Fruit fly (Drosophila melanogaster): ENCODE results near the gene Marf.

Marf gene

DNA sequence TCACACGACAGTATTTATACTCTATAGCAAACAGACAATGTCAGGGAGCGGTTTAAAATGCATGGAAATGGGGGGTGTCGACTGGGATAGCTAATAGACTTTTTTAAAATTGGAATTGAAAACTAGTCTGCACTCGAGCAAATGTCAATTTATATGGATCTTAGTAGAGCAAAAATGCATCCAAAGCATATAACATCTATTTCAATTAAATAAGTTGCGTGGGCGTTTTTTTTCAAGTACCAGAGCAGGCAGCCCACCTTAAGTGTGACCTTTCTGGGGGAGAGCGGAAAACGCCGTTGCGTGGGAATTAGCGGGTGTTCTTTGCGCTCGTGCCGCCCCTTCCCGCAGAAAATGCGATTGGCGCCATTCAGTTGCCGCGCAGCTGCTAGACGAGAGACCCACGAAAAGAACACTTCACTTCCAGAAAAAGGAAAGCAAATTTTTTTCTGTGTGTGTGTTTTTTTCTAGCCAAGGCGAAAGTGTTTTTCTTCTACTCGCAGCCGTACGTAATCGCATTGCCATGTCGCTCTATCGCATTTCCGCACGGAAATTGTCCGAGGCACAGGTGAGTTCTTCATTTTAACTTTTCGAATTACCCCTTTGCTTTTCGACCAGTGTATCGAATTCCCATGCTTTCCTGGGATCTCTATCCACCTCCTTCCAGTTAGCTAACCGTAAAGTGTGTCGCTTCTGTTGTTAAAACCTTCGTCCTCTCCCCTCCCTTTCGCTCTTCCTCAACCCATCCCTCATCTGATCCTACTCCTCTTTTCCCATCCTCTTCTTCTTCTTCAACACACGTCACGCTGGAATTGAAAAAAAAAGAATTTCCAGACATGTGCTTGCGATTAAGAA lies 13.6 kb upstream of the Marf start (continued):
- TF ChIP-seq so (GFP tag; IDR thresholded peaks at IDR 0.05) = 0 out of 3 replicates have a peak, but pooled peaks have one; percentile 11
- TF ChIP-seq CG1832 (GFP tag; optimal IDR thresholded peaks at IDR 0.05) = no peak
- TF ChIP-seq hb (GFP tag; IDR thresholded peaks at IDR 0.05; ENCODE audit: partially characterized antibody) = no peak
- TF ChIP-seq Fer3 (tag; optimal IDR thresholded peaks at IDR 0.05) = no peak
- TF ChIP-seq ro (GFP tag; IDR thresholded peaks at IDR 0.05) = no peak
- no peak for TF ChIP-seq tin (GFP tag; optimal IDR thresholded peaks at IDR 0.05)
- TF ChIP-seq CG14014 (GFP tag; IDR thresholded peaks at IDR 0.05) = no peak; the same call in 1 of the 2 replicates
- peak; percentile 6 for TF ChIP-seq mirr (GFP tag; optimal IDR thresholded peaks at IDR 0.05)
- peak; percentile 52 for TF ChIP-seq dm (GFP tag; optimal IDR thresholded peaks at IDR 0.05)
- peak; percentile 44 for TF ChIP-seq Lhr (GFP tag; optimal IDR thresholded peaks at IDR 0.05)
- TF ChIP-seq lab (GFP tag; optimal IDR thresholded peaks at IDR 0.05) = peak; percentile 74
- TF ChIP-seq zen (tag; optimal IDR thresholded peaks at IDR 0.05) = no peak
- TF ChIP-seq Hand (GFP tag; optimal IDR thresholded peaks at IDR 0.05) = no peak
- no peak for TF ChIP-seq CG4730 (GFP tag; IDR thresholded peaks at IDR 0.05)
- TF ChIP-seq pfk (GFP tag; optimal IDR thresholded peaks at IDR 0.05) = no peak
- TF ChIP-seq CG16863 (GFP tag; optimal IDR thresholded peaks at IDR 0.05) = no peak
- TF ChIP-seq CG11696 (GFP tag; IDR thresholded peaks at IDR 0.05) = no peak
- no peak for TF ChIP-seq CG7372 (GFP tag; IDR thresholded peaks at IDR 0.05)
- no peak for TF ChIP-seq BtbVII (GFP tag; optimal IDR thresholded peaks at IDR 0.05)
- TF ChIP-seq CG15269 (tag; optimal IDR thresholded peaks at IDR 0.05) = no peak
- TF ChIP-seq Hmr (GFP tag; optimal IDR thresholded peaks at IDR 0.05) = peak; percentile 55
- peak; percentile 49 for TF ChIP-seq hkb (optimal IDR thresholded peaks at IDR 0.05)
- TF ChIP-seq hkb (GFP tag; IDR thresholded peaks at IDR 0.05) = peak; percentile 39; the same call in 1 of the 2 replicates
- no peak for TF ChIP-seq Dip2 (GFP tag; IDR thresholded peaks at IDR 0.05)
- TF ChIP-seq CG14667 (GFP tag; IDR thresholded peaks at IDR 0.05) = no peak
- TF ChIP-seq CG11085 (GFP tag; IDR thresholded peaks at IDR 0.05) = no peak
- TF ChIP-seq ac (GFP tag; optimal IDR thresholded peaks at IDR 0.05) = peak; percentile 11
- no peak for TF ChIP-seq disco-r (GFP tag; optimal IDR thresholded peaks at IDR 0.05)
- no peak for TF ChIP-seq CG2129 (GFP tag; IDR thresholded peaks at IDR 0.05; ENCODE audit: partially characterized antibody)
- peak; percentile 2 for TF ChIP-seq Antp (GFP tag; optimal IDR thresholded peaks at IDR 0.05)
- peak; percentile 3 for TF ChIP-seq Abd-B (GFP tag; optimal IDR thresholded peaks at IDR 0.05)
- peak; percentile 7 for TF ChIP-seq CG2678 (tag; optimal IDR thresholded peaks at IDR 0.05)
- TF ChIP-seq ATbp (GFP tag; optimal IDR thresholded peaks at IDR 0.05) = no peak
- TF ChIP-seq lola (GFP tag; optimal IDR thresholded peaks at IDR 0.05) = no peak
- no peak for TF ChIP-seq CG13894 (tag; optimal IDR thresholded peaks at IDR 0.05)
- TF ChIP-seq ham (GFP tag; IDR thresholded peaks at IDR 0.05) = no peak
- TF ChIP-seq D (optimal IDR thresholded peaks at IDR 0.05) = no peak
- no peak for TF ChIP-seq D (GFP tag; optimal IDR thresholded peaks at IDR 0.05)
- no peak for TF ChIP-seq CG10565 (GFP tag; optimal IDR thresholded peaks at IDR 0.05)
- peak in 1 of 2 experiments; percentile 12 for TF ChIP-seq bsh (GFP tag; optimal IDR thresholded peaks at IDR 0.05)
- no peak for TF ChIP-seq mld (GFP tag; IDR thresholded peaks at IDR 0.05; ENCODE audit: partially characterized antibody)
- no peak for TF ChIP-seq scrt (GFP tag; optimal IDR thresholded peaks at IDR 0.05)
- TF ChIP-seq Nf-YB (GFP tag; optimal IDR thresholded peaks at IDR 0.05) = no peak
- TF ChIP-seq Jarid2 (GFP tag; optimal IDR thresholded peaks at IDR 0.05) = peak; percentile 77
- TF ChIP-seq CG32772 (GFP tag; IDR thresholded peaks at IDR 0.05) = no peak
- TF ChIP-seq CG10209 (GFP tag; optimal IDR thresholded peaks at IDR 0.05) = peak; percentile 9
- TF ChIP-seq Hr78 (GFP tag; optimal IDR thresholded peaks at IDR 0.05) = no peak
- TF ChIP-seq CG31365 (tag; optimal IDR thresholded peaks at IDR 0.05) = no peak

Measured in whole organism, embryonic.